Fruit fly (Drosophila melanogaster): ENCODE results near the gene obst-H.
A peak's percentile ranks its signal among the peaks of the same experiment; 100 is the strongest.

Gene obst-H

dm6 chr3L:15543467-15543866 lies 14.4 kb upstream of the obst-H start (continued):
- TF ChIP-seq CG15601 (tag; optimal IDR thresholded peaks at IDR 0.05) (no peak), Lim3 (GFP tag; IDR thresholded peaks at IDR 0.05) (no peak), CG16813 (GFP tag; IDR thresholded peaks at IDR 0.05; ENCODE audit: partially characterized antibody) (no peak), Pdp1 (GFP tag; optimal IDR thresholded peaks at IDR 0.05) (peak in 1 of 2 experiments; percentile 76), pros (GFP tag; optimal IDR thresholded peaks at IDR 0.05) (peak; percentile 93), Dad (GFP tag; optimal IDR thresholded peaks at IDR 0.05) (no peak), NK7.1 (GFP tag; optimal IDR thresholded peaks at IDR 0.05) (no peak), ssp (GFP tag; IDR thresholded peaks at IDR 0.05) (no peak), lab (GFP tag; optimal IDR thresholded peaks at IDR 0.05) (no peak), sug (tag; optimal IDR thresholded peaks at IDR 0.05) (no peak), pfk (GFP tag; optimal IDR thresholded peaks at IDR 0.05) (no peak), jing (GFP tag; optimal IDR thresholded peaks at IDR 0.05) (no peak), Hr51 (GFP tag; optimal IDR thresholded peaks at IDR 0.05) (no peak), Stat92E (GFP tag; optimal IDR thresholded peaks at IDR 0.05) (no peak), Optix (GFP tag; IDR thresholded peaks at IDR 0.05) (no peak), CG10366 (GFP tag; IDR thresholded peaks at IDR 0.05) (no peak), cas (GFP tag; IDR thresholded peaks at IDR 0.05) (no peak), CG15073 (GFP tag; optimal IDR thresholded peaks at IDR 0.05) (no peak)

DNA sequence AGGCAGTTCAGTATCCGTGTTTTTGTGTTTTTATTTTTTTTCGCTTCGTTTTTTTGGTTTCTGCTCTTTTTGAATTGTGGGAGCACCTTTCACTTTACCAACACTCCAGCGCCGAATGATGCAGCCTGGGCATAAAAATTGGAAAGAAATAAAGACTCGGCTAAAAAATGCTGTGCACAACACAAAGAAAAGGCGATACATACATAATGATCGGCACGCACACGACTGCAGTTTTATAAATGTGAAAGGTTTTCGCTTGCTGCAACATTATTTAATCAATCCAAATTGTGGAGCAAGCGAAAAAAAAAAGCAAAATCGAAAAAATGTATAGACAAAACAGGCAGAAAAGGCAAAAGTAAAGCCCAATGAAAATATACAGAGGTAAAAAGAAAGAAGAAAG lies 14.0 kb upstream of the obst-H start:
- TF ChIP-seq CG1529 (GFP tag; optimal IDR thresholded peaks at IDR 0.05) (no peak), lmd (GFP tag; IDR thresholded peaks at IDR 0.05) (no peak), cato (GFP tag; optimal IDR thresholded peaks at IDR 0.05; ENCODE audit: borderline replicate concordance) (no peak), lov (optimal IDR thresholded peaks at IDR 0.05) (no peak), lov (GFP tag; IDR thresholded peaks at IDR 0.05) (no peak), CG6689 (GFP tag; IDR thresholded peaks at IDR 0.05) (no peak), CG4730 (GFP tag; IDR thresholded peaks at IDR 0.05) (no peak), gcm (GFP tag; optimal IDR thresholded peaks at IDR 0.05) (no peak), CG33213 (GFP tag; optimal IDR thresholded peaks at IDR 0.05) (no peak), CG7839 (tag; optimal IDR thresholded peaks at IDR 0.05) (no peak), CG1792 (GFP tag; optimal IDR thresholded peaks at IDR 0.05) (no peak), Deaf1 (tag; optimal IDR thresholded peaks at IDR 0.05) (no peak), crc (GFP tag; optimal IDR thresholded peaks at IDR 0.05) (no peak), CG10274 (GFP tag; optimal IDR thresholded peaks at IDR 0.05) (no peak), CG13624 (GFP tag; optimal IDR thresholded peaks at IDR 0.05) (no peak)

DNA sequence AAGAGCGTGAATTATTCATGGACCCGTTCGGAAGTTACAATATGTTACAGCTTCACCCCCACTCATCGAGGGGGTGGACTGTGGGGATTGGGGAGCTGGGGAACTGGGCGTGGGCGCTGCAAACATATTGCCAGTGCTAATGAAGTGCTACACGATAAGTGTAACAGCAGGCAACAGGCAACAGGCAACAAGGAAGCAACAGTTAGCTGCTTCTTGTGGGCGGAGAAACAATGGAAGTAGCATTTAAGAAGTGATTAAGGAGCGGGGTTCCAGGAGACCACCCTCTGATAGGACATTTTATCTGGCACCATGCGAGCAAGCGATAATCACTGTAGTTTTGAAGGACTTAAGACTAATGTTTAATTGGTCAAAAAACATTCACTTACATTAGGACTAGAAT lies 12.2 kb upstream of the obst-H start:
- no peak for TF ChIP-seq CG12391 (tag; optimal IDR thresholded peaks at IDR 0.05)
- peak; percentile 94 for TF ChIP-seq scrt (GFP tag; optimal IDR thresholded peaks at IDR 0.05)
- TF ChIP-seq zen (tag; optimal IDR thresholded peaks at IDR 0.05): peak; percentile 51
- TF ChIP-seq abd-A (tag; optimal IDR thresholded peaks at IDR 0.05): peak; percentile 40

dm6 chr3L:15540682-15541081 lies 11.6 kb upstream of the obst-H start:
- TF ChIP-seq ewg (GFP tag; optimal IDR thresholded peaks at IDR 0.05) (peak; percentile 38), Eip74EF (GFP tag; optimal IDR thresholded peaks at IDR 0.05) (no peak), sqz (GFP tag; optimal IDR thresholded peaks at IDR 0.05) (peak; percentile 66), CG32772 (GFP tag; IDR thresholded peaks at IDR 0.05) (0 out of 2 replicates have a peak, but pooled peaks have one; percentile 23), Trl (optimal IDR thresholded peaks at IDR 0.05) (peak; percentile 18 to 50), Trl (GFP tag; optimal IDR thresholded peaks at IDR 0.05) (no peak)

Data from whole organism, embryonic.